Worm (Caenorhabditis elegans) whole organism, late embryonic: ENCODE data around the gene pyt-1.

ENCODE experiments used
- ceh-14 ChIP-seq: sonication (generic microtip); optimal IDR thresholded peaks from 2 replicates; lab custom pipeline; 2016; ENCODE audit warnings: missing genotype, missing genetic modification characterization, missing compliant biosample characterization
- ceh-34 ChIP-seq: sonication (generic microtip); optimal IDR thresholded peaks from 2 replicates; lab custom pipeline; 2016; ENCODE audit warnings: mild to moderate bottlenecking, missing genetic modification characterization, missing compliant biosample characterization
- ceh-9 ChIP-seq: sonication (generic microtip); optimal IDR thresholded peaks from 2 replicates; lab custom pipeline; 2016; ENCODE audit warnings: mild to moderate bottlenecking, missing genetic modification characterization, inconsistent platforms, missing compliant biosample characterization
- fkh-10 ChIP-seq: fragments of 150-350 bp; optimal IDR thresholded peaks from 2 replicates; lab custom pipeline; 2014; ENCODE audit warnings: missing biosample characterization, missing genetic modification reagents, missing genetic modification characterization
- hlh-8 ChIP-seq: sonication (generic microtip); optimal IDR thresholded peaks from 2 replicates; lab custom pipeline; 2016; ENCODE audit warnings: missing genotype, missing genetic modification characterization, missing compliant biosample characterization
- nfya-1 ChIP-seq: sonication (generic microtip); optimal IDR thresholded peaks from 2 replicates; lab custom pipeline; 2017; ENCODE audit warnings: missing genetic modification characterization, mild to moderate bottlenecking, missing compliant biosample characterization, antibody characterized with exemption, moderate library complexity
- nhr-11 ChIP-seq: fragments of 150-350 bp; optimal IDR thresholded peaks from 2 replicates; lab custom pipeline; 2014; ENCODE audit warnings: missing biosample characterization, missing genetic modification characterization
- nhr-232 ChIP-seq: sonication (generic microtip); optimal IDR thresholded peaks from 2 replicates; lab custom pipeline; 2016; ENCODE audit warnings: missing genetic modification characterization, missing compliant biosample characterization
- pha-2 ChIP-seq: sonication (generic microtip); optimal IDR thresholded peaks from 2 replicates; lab custom pipeline; 2017; ENCODE audit warnings: mild to moderate bottlenecking, missing genetic modification characterization, missing compliant biosample characterization
- ref-2 ChIP-seq: sonication (generic microtip); optimal IDR thresholded peaks from 2 replicates; lab custom pipeline; 2016; ENCODE audit warnings: missing genetic modification characterization, missing compliant biosample characterization

DNA sequence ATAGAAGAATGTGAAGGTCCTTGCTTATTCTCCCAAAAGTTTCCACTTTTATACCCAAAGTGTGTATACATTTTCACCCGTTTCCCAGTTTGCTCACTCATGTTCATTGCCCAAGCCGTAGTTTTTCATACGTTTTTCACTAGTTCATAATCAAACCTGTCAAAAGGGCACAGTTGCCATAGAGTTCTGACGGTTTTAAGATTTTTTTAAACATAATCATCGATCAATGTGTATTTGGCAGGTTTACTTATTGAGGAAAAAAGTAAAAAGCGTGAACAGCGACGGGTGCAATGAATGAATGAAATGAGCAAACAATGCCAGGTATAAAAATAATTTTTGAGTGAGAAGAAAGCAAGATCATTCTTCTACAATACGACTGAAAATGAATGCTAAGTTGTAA is 7.8 kb downstream of the pyt-1 start, which contains the start of the genes fipr-5 and fipr-9:
- TF ChIP-seq ceh-9 (no peak), nhr-11 (tag; lab: Kevin White, UChicago) (no peak), nfya-1 (tag; lab: Kevin White, UChicago) (no peak), fkh-10 (GFP tag; lab: Kevin White, UChicago) (no peak), ceh-14 (tag; lab: Kevin White, UChicago) (no peak), ref-2 (tag; lab: Kevin White, UChicago) (no peak), ceh-34 (tag; lab: Kevin White, UChicago) (no peak), nhr-232 (no peak), hlh-8 (no peak), pha-2 (tag; lab: Kevin White, UChicago) (no peak)
